Worm (Caenorhabditis elegans): ENCODE measurements around the gene fbxa-154.

The fbxa-154 gene

DNA sequence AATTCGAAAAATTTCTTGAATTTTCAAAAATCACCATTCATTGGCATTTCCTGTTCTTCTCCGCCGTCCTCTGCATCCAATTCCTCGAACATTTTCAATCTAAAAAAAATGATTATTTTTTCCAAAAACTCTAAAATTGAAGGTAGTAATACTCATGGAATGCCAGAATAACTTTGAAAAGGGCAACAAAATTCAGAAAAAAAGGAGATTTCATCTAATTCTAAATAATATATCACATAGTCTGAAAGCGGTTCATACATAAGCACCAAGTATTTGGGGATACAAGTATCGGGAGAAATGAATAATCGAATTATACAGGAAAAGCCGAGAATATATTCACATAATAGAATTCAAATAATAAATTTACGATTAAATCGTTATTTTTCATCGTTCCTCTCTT, 29.6 kb downstream of the fbxa-154 start, which contains the start of gene mdt-28:
TSS of gene mdt-28 (minus strand) at position 101 of the 400 bp plus-strand sequence.
- TF ChIP-seq ztf-29 (GFP tag; IDR thresholded peaks at IDR 0.05) (no peak), ref-1 (GFP tag; conservative IDR thresholded peaks at IDR 0.05) (no peak), flt-1 (GFP tag; IDR thresholded peaks at IDR 0.05) (no peak), T22C8.4 (GFP tag; IDR thresholded peaks at IDR 0.05) (no peak), klf-2 (GFP tag; conservative IDR thresholded peaks at IDR 0.05) (no peak), tab-1 (GFP tag; IDR thresholded peaks at IDR 0.05) (no peak)

DNA sequence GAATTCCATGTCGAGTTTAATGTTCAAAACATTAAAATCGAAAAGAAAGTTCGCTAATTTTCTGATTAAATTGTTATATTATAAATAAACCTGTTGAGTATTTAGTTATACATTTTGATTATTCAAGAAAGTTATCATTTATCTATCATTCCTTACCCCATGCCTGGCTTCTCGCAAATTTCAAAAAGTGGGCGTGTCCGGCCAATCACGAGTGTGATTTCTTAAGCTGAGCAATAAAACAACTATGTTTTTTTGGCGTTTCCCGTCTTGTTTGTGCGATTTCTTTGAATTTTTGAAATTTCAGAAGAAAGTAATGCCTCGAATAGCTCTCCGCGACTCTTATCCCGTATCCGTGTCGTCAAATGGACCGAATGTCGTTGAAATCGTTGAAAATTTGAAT, 32.3 kb downstream of the fbxa-154 start, which contains the start of gene fbxa-94:
TSS of gene fbxa-94 (plus strand) at position 301 of the 400 bp plus-strand sequence.
- TF ChIP-seq T22C8.4 (GFP tag; IDR thresholded peaks at IDR 0.05) (no peak), klf-2 (GFP tag; conservative IDR thresholded peaks at IDR 0.05) (no peak), ztf-29 (GFP tag; IDR thresholded peaks at IDR 0.05) (no peak), flt-1 (GFP tag; IDR thresholded peaks at IDR 0.05) (no peak), med-1 (GFP tag; optimal IDR thresholded peaks at IDR 0.05; ENCODE audit: insufficient read depth) (no peak), cog-1 (tag; optimal IDR thresholded peaks at IDR 0.05) (no peak), ztf-23 (GFP tag; IDR thresholded peaks at IDR 0.05) (no peak), tab-1 (GFP tag; IDR thresholded peaks at IDR 0.05) (no peak)

DNA sequence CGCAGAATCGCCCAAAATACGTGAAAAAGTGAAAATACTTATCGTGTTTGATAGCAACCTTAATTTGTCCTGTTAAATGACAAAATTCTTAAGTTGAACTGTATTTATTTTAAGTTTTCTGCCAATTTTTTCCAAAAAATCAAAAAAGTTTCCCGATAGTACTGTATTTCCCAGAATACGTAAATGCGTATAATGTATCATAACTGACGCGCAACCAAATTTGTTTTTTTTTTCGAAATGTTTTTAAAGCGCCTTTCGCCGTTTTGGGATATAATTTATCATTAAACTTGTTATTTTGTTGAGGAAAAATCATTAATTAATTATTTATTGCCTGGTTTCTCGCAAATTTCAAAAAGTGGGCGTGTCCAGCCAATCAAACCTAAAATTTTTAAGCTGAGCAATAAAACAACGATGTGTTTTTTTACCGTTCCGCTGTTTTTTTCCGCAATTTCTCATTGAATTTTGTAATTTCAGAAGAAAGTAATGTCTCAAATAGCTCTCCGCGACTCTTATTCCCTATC, 33.9 kb downstream of the fbxa-154 start, which contains the start of gene fbxa-95:
TSS of gene fbxa-95 (plus strand) at position 471 of the 521 bp plus-strand sequence.
- no peak for TF ChIP-seq tab-1 (GFP tag; IDR thresholded peaks at IDR 0.05)
- no peak for TF ChIP-seq med-1 (GFP tag; optimal IDR thresholded peaks at IDR 0.05; ENCODE audit: insufficient read depth)
- no peak for TF ChIP-seq cog-1 (tag; optimal IDR thresholded peaks at IDR 0.05)
- TF ChIP-seq ztf-23 (GFP tag; IDR thresholded peaks at IDR 0.05), result no peak
- TF ChIP-seq ref-1 (GFP tag; conservative IDR thresholded peaks at IDR 0.05), result no peak
- TF ChIP-seq T22C8.4 (GFP tag; IDR thresholded peaks at IDR 0.05), result no peak
- TF ChIP-seq klf-2 (GFP tag; conservative IDR thresholded peaks at IDR 0.05), result no peak
- TF ChIP-seq ztf-29 (GFP tag; IDR thresholded peaks at IDR 0.05), result no peak
- TF ChIP-seq flt-1 (GFP tag; IDR thresholded peaks at IDR 0.05), result no peak

DNA sequence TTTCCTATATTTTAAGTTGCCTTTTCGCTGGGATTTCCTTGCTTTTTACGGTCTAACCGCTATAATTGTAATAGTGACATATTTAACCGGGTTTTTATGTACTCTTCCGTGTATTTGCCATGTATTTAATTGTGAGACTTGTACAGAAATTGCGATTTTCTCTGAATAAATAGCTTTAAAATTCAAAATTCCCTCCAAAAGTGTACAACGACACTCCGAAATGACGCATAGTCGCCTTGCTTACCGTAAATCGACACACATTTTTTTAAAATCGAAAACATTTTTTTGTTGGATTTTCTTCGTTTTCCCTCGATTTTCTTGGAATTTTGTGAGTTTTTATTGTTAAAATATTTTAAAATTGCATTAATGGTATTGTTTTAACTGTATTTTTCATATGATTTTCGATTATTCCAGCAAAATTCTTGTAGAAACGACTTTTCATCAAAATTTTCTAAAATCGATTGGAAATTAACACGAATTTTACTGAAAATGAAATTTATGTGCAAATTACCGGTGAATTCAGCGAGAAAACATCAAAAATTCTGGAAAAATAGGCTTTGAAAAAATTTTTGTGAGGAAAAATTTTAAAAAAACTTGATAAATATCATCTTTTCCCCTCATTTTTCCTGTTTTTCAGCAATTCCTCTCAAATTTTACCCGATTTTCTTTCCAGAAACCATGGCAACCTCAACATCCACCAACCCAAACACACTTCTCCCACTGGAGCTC, 35.1 kb downstream of the fbxa-154 start, which contains the start of gene lsm-5:
TSS of gene lsm-5 (plus strand) at position 679 of the 729 bp plus-strand sequence.
- TF ChIP-seq T22C8.4 (GFP tag; IDR thresholded peaks at IDR 0.05), result no peak
- TF ChIP-seq klf-2 (GFP tag; conservative IDR thresholded peaks at IDR 0.05), result no peak
- no peak for TF ChIP-seq tab-1 (GFP tag; IDR thresholded peaks at IDR 0.05)
- TF ChIP-seq ztf-23 (GFP tag; IDR thresholded peaks at IDR 0.05), result no peak
- TF ChIP-seq ref-1 (GFP tag; conservative IDR thresholded peaks at IDR 0.05), result no peak
- no peak for TF ChIP-seq flt-1 (GFP tag; IDR thresholded peaks at IDR 0.05)
- no peak for TF ChIP-seq cog-1 (tag; optimal IDR thresholded peaks at IDR 0.05)
- TF ChIP-seq med-1 (GFP tag; optimal IDR thresholded peaks at IDR 0.05; ENCODE audit: insufficient read depth), result no peak
- no peak for TF ChIP-seq ztf-29 (GFP tag; IDR thresholded peaks at IDR 0.05)

DNA sequence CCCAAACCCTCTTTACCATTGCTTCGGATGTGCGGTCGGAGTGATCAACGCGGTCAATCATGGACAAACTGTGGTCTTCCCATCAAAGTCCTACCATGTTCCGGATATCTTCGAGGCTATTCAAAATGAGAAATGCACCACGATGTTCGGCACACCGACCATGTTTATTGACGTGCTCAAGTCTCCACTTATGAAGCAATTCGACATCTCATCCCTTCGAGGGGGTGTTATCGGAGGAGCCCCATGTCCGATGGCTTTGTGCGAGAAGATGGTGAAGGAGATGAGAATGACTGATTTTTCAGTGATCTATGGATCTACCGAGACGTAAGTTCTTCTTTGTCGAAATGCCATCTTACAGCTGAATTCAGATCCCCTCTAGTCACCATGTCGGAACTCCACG, 36.6 kb downstream of the fbxa-154 start:
- TF ChIP-seq ztf-29 (GFP tag; IDR thresholded peaks at IDR 0.05) (no peak), tab-1 (GFP tag; IDR thresholded peaks at IDR 0.05) (no peak)

DNA sequence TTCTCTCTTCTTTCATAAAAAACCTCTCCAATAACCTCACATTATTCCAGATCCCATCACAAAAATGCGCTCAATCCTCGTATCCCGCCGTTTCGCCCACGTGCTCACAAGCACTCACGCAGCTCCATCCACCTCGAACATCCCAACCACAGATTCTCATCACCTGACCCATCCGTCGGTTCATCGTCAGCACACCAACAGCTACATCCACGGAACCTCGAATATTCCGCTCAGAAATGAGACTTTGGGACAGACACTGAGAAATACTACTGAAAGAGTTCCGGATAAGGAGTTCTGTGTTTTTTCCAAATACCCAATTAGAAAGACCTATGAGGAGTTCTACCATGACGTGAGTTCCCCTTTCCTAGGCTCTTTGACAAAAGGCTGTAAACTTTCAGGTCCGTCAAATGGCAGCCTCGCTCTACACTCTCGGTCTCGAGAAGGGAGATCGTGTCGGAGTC, 37.6 kb downstream of the fbxa-154 start, which contains the start of gene acs-2:
TSS of gene acs-2 (plus strand) at position 51 of the 461 bp plus-strand sequence.
- no peak for TF ChIP-seq tab-1 (GFP tag; IDR thresholded peaks at IDR 0.05)
- TF ChIP-seq ztf-29 (GFP tag; IDR thresholded peaks at IDR 0.05), result no peak
- TF ChIP-seq ref-1 (GFP tag; conservative IDR thresholded peaks at IDR 0.05), result no peak
- no peak for TF ChIP-seq cog-1 (tag; optimal IDR thresholded peaks at IDR 0.05)
- TF ChIP-seq flt-1 (GFP tag; IDR thresholded peaks at IDR 0.05), result no peak
- no peak for TF ChIP-seq T22C8.4 (GFP tag; IDR thresholded peaks at IDR 0.05)
- TF ChIP-seq klf-2 (GFP tag; conservative IDR thresholded peaks at IDR 0.05), result no peak

DNA sequence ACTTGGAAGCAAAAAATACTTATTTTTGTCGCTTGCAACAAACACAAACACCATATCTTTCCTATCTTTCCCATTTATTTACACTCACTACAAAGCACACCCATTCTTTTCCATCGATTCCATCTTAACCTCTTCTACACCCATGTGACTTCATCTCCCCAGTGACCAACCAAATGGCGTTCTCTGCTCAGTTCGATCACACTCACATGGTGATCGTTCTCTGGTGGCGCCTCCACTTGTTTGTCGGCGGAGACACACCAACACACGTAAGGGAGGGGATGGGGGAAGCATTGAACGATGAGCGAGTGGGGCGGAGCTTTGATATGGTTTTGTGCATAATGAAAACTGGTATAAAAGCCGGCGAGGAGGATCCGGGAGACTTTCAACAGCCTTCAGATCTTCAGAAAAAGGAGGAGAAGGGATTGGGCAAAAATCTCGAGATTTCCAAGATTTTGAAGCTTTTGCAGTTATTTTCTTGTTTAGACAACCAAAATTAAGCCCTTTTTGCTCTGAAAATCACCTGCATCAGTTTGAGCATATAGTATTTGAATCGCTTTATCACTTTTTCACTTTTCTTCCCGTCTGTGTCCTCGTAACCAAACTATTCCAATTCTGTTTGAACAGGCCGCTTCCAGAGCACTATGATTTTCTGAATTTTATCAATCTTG, 38.3 kb downstream of the fbxa-154 start:
- TF ChIP-seq T22C8.4 (GFP tag; IDR thresholded peaks at IDR 0.05) (no peak), ztf-29 (GFP tag; IDR thresholded peaks at IDR 0.05) (no peak)

DNA sequence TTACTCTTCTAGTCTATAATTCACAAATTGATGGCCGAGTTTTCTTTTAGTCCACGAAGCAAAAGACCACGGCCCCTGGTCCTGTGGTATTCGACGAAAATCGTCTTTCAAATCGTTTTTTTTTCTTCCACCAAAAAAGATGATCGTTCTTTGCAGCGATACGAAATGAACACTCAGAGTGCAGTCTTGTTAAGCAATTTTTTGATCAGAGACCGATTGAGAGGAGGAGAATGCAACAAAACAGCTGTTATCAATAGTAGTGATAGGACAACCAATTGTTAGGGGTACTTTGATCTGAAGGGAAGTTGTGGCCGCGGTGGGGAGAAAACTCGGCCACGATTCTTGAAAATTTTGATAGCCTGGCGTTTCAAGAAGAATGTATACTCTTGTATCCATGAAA, 41.0 kb downstream of the fbxa-154 start:
- no peak for TF ChIP-seq ztf-29 (GFP tag; IDR thresholded peaks at IDR 0.05)
- no peak for TF ChIP-seq ztf-23 (GFP tag; IDR thresholded peaks at IDR 0.05)
- no peak for TF ChIP-seq ref-1 (GFP tag; conservative IDR thresholded peaks at IDR 0.05)
- TF ChIP-seq flt-1 (GFP tag; IDR thresholded peaks at IDR 0.05), result no peak
- TF ChIP-seq tab-1 (GFP tag; IDR thresholded peaks at IDR 0.05), result no peak

DNA sequence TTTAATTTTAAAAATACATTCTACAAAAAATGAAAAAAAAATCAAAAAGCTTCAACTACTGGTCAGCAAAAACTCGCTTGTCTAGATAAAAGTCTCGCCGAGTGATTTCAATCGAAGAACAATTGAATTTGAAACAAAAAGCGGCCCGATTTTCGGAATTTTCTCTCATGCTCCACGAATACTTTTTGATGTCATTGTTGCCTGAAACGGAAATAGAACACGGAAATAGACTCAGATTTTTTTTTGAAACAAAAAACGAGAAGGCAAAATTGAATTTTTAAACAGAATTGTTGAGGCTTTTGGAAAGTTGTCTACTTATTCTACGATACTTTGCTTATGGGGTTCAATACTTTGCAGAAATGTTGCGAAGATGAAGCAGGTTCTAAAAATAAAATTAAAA, 41.5 kb downstream of the fbxa-154 start:
- TF ChIP-seq ztf-23 (GFP tag; IDR thresholded peaks at IDR 0.05), result no peak
- no peak for TF ChIP-seq ztf-29 (GFP tag; IDR thresholded peaks at IDR 0.05)
- TF ChIP-seq cog-1 (tag; optimal IDR thresholded peaks at IDR 0.05), result no peak
- no peak for TF ChIP-seq klf-2 (GFP tag; conservative IDR thresholded peaks at IDR 0.05)
- no peak for TF ChIP-seq med-1 (GFP tag; optimal IDR thresholded peaks at IDR 0.05; ENCODE audit: insufficient read depth)
- no peak for TF ChIP-seq tab-1 (GFP tag; IDR thresholded peaks at IDR 0.05)
- TF ChIP-seq flt-1 (GFP tag; IDR thresholded peaks at IDR 0.05), result no peak
- TF ChIP-seq ref-1 (GFP tag; conservative IDR thresholded peaks at IDR 0.05), result no peak
- TF ChIP-seq T22C8.4 (GFP tag; IDR thresholded peaks at IDR 0.05), result no peak

DNA sequence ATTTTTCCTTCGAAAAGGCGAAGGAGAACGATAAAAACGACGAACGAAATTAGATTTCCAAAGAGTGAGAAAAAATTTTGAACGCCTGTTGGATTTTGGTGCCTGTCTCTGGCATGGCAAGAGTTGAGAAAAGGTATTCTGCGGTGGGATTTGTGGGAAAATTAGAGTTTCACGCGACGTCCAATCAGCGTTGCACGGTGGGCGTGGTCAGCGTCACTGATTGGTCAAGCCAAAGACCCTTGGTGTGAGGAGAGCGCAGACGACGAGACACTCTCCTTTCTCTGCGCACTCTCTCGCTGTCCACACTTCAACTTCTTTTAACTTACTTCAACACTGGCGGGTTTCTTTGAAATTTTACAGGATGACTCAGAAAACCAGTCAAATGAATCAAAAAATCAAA, 42.4 kb downstream of the fbxa-154 start:
- no peak for TF ChIP-seq ztf-29 (GFP tag; IDR thresholded peaks at IDR 0.05)
- TF ChIP-seq med-1 (GFP tag; optimal IDR thresholded peaks at IDR 0.05; ENCODE audit: insufficient read depth), result no peak
- TF ChIP-seq klf-2 (GFP tag; conservative IDR thresholded peaks at IDR 0.05), result no peak
- TF ChIP-seq ref-1 (GFP tag; conservative IDR thresholded peaks at IDR 0.05), result no peak
- TF ChIP-seq cog-1 (tag; optimal IDR thresholded peaks at IDR 0.05), result no peak
- no peak for TF ChIP-seq ztf-23 (GFP tag; IDR thresholded peaks at IDR 0.05)
- no peak for TF ChIP-seq flt-1 (GFP tag; IDR thresholded peaks at IDR 0.05)
- no peak for TF ChIP-seq T22C8.4 (GFP tag; IDR thresholded peaks at IDR 0.05)
- no peak for TF ChIP-seq tab-1 (GFP tag; IDR thresholded peaks at IDR 0.05)
